Fruit fly (Drosophila melanogaster) whole organism, wandering third instar larva: ENCODE data around the gene CG13895.

Experiments used
- Abd-B ChIP-seq: fragments of >200 bp; optimal IDR thresholded peaks from 2 replicates; lab custom pipeline; 2017; ENCODE audit warnings: missing biosample characterization, missing genetic modification characterization
- CG9705 ChIP-seq: fragments of 200-800 bp; sonication (Bioruptor generic); optimal IDR thresholded peaks from 2 replicates; lab custom pipeline; 2018; ENCODE audit warnings: missing biosample characterization, mild to moderate bottlenecking, missing genetic modification characterization
- CrebA ChIP-seq: fragments of 200-800 bp; sonication (Bioruptor generic); optimal IDR thresholded peaks from 2 replicates; lab custom pipeline; 2016; ENCODE audit warnings: missing biosample characterization, mild to moderate bottlenecking, missing genetic modification characterization, borderline replicate concordance
- Dfd ChIP-seq: fragments of >200 bp; optimal IDR thresholded peaks from 2 replicates; lab custom pipeline; 2017; ENCODE audit warnings: missing biosample characterization, missing genetic modification characterization
- GATAd ChIP-seq: sonication (Bioruptor generic); optimal IDR thresholded peaks from 2 replicates; lab custom pipeline; 2016; ENCODE audit warnings: missing biosample characterization, missing genetic modification characterization
- HLH106 ChIP-seq: fragments of 200-800 bp; optimal IDR thresholded peaks from 3 replicates; lab custom pipeline; 2019; ENCODE audit warnings: missing biosample characterization, mild to moderate bottlenecking, missing genetic modification characterization, moderate library complexity
- Hnf4 ChIP-seq: fragments of 200-800 bp; sonication (Bioruptor generic); optimal IDR thresholded peaks from 2 replicates; lab custom pipeline; 2016; ENCODE audit warnings: missing biosample characterization, mild to moderate bottlenecking, missing genetic modification characterization
- Hr83 ChIP-seq: fragments of 200-300 bp; sonication (Bioruptor generic); optimal IDR thresholded peaks from 2 replicates; lab custom pipeline; 2016; ENCODE audit warnings: missing biosample characterization, mild to moderate bottlenecking, missing genetic modification characterization, moderate library complexity; ENCODE audit not compliant: poor library complexity, severe bottlenecking
- Jra ChIP-seq: sonication (Bioruptor generic); optimal IDR thresholded peaks from 2 replicates; lab custom pipeline; 2016; ENCODE audit warnings: missing biosample characterization, missing genetic modification characterization
- Mio ChIP-seq: sonication (Bioruptor generic); optimal IDR thresholded peaks from 2 replicates; lab custom pipeline; 2016; ENCODE audit warnings: missing biosample characterization, missing genetic modification characterization
- Myc ChIP-seq: fragments of >200 bp; optimal IDR thresholded peaks from 2 replicates; lab custom pipeline; 2017
- N ChIP-seq: fragments of >200 bp; optimal IDR thresholded peaks from 2 replicates; lab custom pipeline; 2018; ENCODE audit warnings: missing biosample characterization, missing external identifiers, missing genetic modification characterization
- OdsH ChIP-seq: fragments of 200-800 bp; sonication (Bioruptor generic); optimal IDR thresholded peaks from 2 replicates; lab custom pipeline; 2016; ENCODE audit warnings: missing biosample characterization, mild to moderate bottlenecking, missing genetic modification characterization
- Rel ChIP-seq, 2 experiments: fragments of 200-800 bp; sonication (Bioruptor generic) in 1 of 2; optimal IDR thresholded peaks; 2 replicates in 1 of 2; 3 replicates in 1 of 2; lab custom pipeline; 2016 to 2019; ENCODE audit warnings: mild to moderate bottlenecking in 2 of 2, missing biosample characterization in 2 of 2, missing genetic modification characterization in 2 of 2, moderate library complexity in 1 of 2
- Sp1 ChIP-seq: fragments of 200-800 bp; sonication (Bioruptor generic); optimal IDR thresholded peaks from 3 replicates; lab custom pipeline; 2019; ENCODE audit warnings: missing biosample characterization, mild to moderate bottlenecking, missing genetic modification characterization, moderate library complexity
- Vsx2 ChIP-seq: fragments of 200-300, 225-300 bp; sonication (Bioruptor generic); optimal IDR thresholded peaks from 2 replicates; lab custom pipeline; 2018; ENCODE audit warnings: missing biosample characterization, missing genetic modification characterization; ENCODE audit not compliant: partially characterized antibody
- br ChIP-seq: fragments of 200-800 bp; sonication (Bioruptor generic); optimal IDR thresholded peaks from 2 replicates; lab custom pipeline; 2016; ENCODE audit warnings: missing biosample characterization, missing genetic modification characterization
- brk ChIP-seq: fragments of 200-800 bp; sonication (Bioruptor generic); optimal IDR thresholded peaks from 2 replicates; lab custom pipeline; 2016; ENCODE audit warnings: missing biosample characterization, mild to moderate bottlenecking, missing genetic modification characterization
- dl ChIP-seq, 2 experiments: fragments of 175-275, 200-275 bp in 1 of 2; fragments of 200-275 bp in 1 of 2; sonication (Bioruptor generic); optimal IDR thresholded peaks; lab custom pipeline; 2018; ENCODE audit warnings: mild to moderate bottlenecking in 2 of 2, missing biosample characterization in 2 of 2, missing genetic modification characterization in 2 of 2, moderate library complexity in 2 of 2; ENCODE audit not compliant: partially characterized antibody in 2 of 2, insufficient read depth in 1 of 2
- dmrt93B ChIP-seq: fragments of 200-800 bp; sonication (Bioruptor generic); optimal IDR thresholded peaks from 2 replicates; lab custom pipeline; 2018; ENCODE audit warnings: missing biosample characterization, mild to moderate bottlenecking, missing genetic modification characterization
- dsf ChIP-seq: sonication (Bioruptor generic); optimal IDR thresholded peaks from 2 replicates; lab custom pipeline; 2016; ENCODE audit warnings: missing biosample characterization, missing genetic modification characterization, borderline replicate concordance
- ey ChIP-seq: fragments of 200-800 bp; sonication (Bioruptor generic); optimal IDR thresholded peaks from 2 replicates; lab custom pipeline; 2016; ENCODE audit warnings: missing biosample characterization, missing genetic modification characterization
- foxo ChIP-seq, 2 experiments: fragments of 200-800 bp; sonication (Bioruptor generic); optimal IDR thresholded peaks; 2 replicates in 1 of 2; 3 replicates in 1 of 2; lab custom pipeline; 2016 to 2017; ENCODE audit warnings: missing biosample characterization in 2 of 2, missing genetic modification characterization in 2 of 2
- fru ChIP-seq: fragments of 200-800 bp; sonication (Bioruptor generic); optimal IDR thresholded peaks from 3 replicates; lab custom pipeline; 2016; ENCODE audit warnings: missing biosample characterization, mild to moderate bottlenecking, missing genetic modification characterization
- h ChIP-seq: fragments of 200-800 bp; sonication (Bioruptor generic); optimal IDR thresholded peaks from 3 replicates; lab custom pipeline; 2016; ENCODE audit warnings: missing biosample characterization, mild to moderate bottlenecking, missing genetic modification characterization
- jim ChIP-seq: fragments of 175-275, 200-325 bp; sonication (Bioruptor generic); optimal IDR thresholded peaks from 2 replicates; lab custom pipeline; 2016; ENCODE audit warnings: missing biosample characterization, mild to moderate bottlenecking, missing genetic modification characterization
- lola ChIP-seq: fragments of >200 bp; optimal IDR thresholded peaks from 2 replicates; lab custom pipeline; 2017; ENCODE audit warnings: missing biosample characterization, missing genetic modification characterization
- psq ChIP-seq: fragments of 200-800 bp; sonication (Bioruptor generic); optimal IDR thresholded peaks from 3 replicates; lab custom pipeline; 2017; ENCODE audit warnings: missing biosample characterization, mild to moderate bottlenecking, missing genetic modification characterization, moderate library complexity
- rgr ChIP-seq: fragments of 200-800 bp; sonication (Bioruptor generic); optimal IDR thresholded peaks from 3 replicates; lab custom pipeline; 2016; ENCODE audit warnings: missing biosample characterization, mild to moderate bottlenecking, missing genetic modification characterization
- sage ChIP-seq: fragments of 200-800 bp; sonication (Bioruptor generic); optimal IDR thresholded peaks from 2 replicates; lab custom pipeline; 2016; ENCODE audit warnings: missing biosample characterization, mild to moderate bottlenecking, missing genetic modification characterization
- sv ChIP-seq: fragments of 200-800 bp; sonication (Bioruptor generic); optimal IDR thresholded peaks from 3 replicates; lab custom pipeline; 2016; ENCODE audit warnings: missing biosample characterization, missing genetic modification characterization
- tai ChIP-seq: sonication (Bioruptor generic); optimal IDR thresholded peaks from 2 replicates; lab custom pipeline; 2016; ENCODE audit warnings: missing biosample characterization, missing genetic modification characterization
- usp ChIP-seq: fragments of >200 bp; optimal IDR thresholded peaks from 2 replicates; lab custom pipeline; 2017; ENCODE audit warnings: missing biosample characterization, missing genetic modification characterization
- woc ChIP-seq: sonication (Bioruptor generic); optimal IDR thresholded peaks from 2 replicates; lab custom pipeline; 2016; ENCODE audit warnings: missing biosample characterization, mild to moderate bottlenecking, missing genetic modification characterization

CG13895 gene

dm6 chr3L:711839-712553 is 4.0 kb upstream of the CG13895 start, which contains the start of gene CG13896:
Gene CG13896, minus strand, starts transcription at chr3L:711850.
- TF ChIP-seq tai (GFP tag; lab: Kevin White, UChicago) (peak; percentile 94), HLH106 (tag; lab: Kevin White, UChicago) (peak; percentile 73), brk (GFP tag; lab: Kevin White, UChicago) (peak; percentile 68), foxo (GFP tag; optimal IDR thresholded peaks at IDR 0.05; lab: Kevin White, UChicago) (peak in 1 of 2 experiments; percentile 94), CrebA (no peak), Abd-B (GFP tag; lab: Kevin White, UChicago) (no peak), jim (GFP tag; lab: Kevin White, UChicago) (peak; percentile 86), CG9705 (GFP tag; lab: Kevin White, UChicago) (peak; percentile 44), ey (peak; percentile 85), Hr83 (GFP tag; lab: Kevin White, UChicago) (peak; percentile 98), rgr (peak; percentile 91), Mio (GFP tag; lab: Kevin White, UChicago) (peak; percentile 56), GATAd (GFP tag; lab: Kevin White, UChicago) (peak; percentile 72), Sp1 (GFP tag; lab: Kevin White, UChicago) (peak; percentile 32), psq (GFP tag; lab: Kevin White, UChicago) (peak; percentile 71), Dfd (GFP tag; lab: Kevin White, UChicago) (no peak), br (GFP tag; lab: Kevin White, UChicago) (peak; percentile 86), woc (GFP tag; lab: Kevin White, UChicago) (peak; percentile 64), dl (GFP tag; optimal IDR thresholded peaks at IDR 0.05; lab: Kevin White, UChicago; ENCODE audit: insufficient read depth in 1 of 2, partially characterized antibody in 2 of 2) (no peak), Jra (GFP tag; lab: Kevin White, UChicago) (peak; percentile 88), Rel (GFP tag; optimal IDR thresholded peaks at IDR 0.05; lab: Kevin White, UChicago) (no peak), Rel (tag; optimal IDR thresholded peaks at IDR 0.05; lab: Kevin White, UChicago) (peak; percentile 19), Myc (lab: Kevin White, UChicago) (peak; percentile 93), fru (GFP tag; lab: Kevin White, UChicago) (peak; percentile 87), dmrt93B (GFP tag; lab: Kevin White, UChicago) (peak; percentile 69), OdsH (GFP tag; lab: Kevin White, UChicago) (peak; percentile 86), Hnf4 (GFP tag; lab: Kevin White, UChicago) (peak; percentile 93), lola (no peak), sv (GFP tag; lab: Kevin White, UChicago) (peak; percentile 87), Vsx2 (GFP tag; lab: Kevin White, UChicago) (no peak), h (GFP tag; lab: Kevin White, UChicago) (peak; percentile 89), N (no peak), dsf (GFP tag; lab: Kevin White, UChicago) (peak; percentile 41)

dm6 chr3L:710345-710822 is 2.4 kb upstream of the CG13895 start, which contains the start of gene CkIIalpha-i3:
Gene CkIIalpha-i3, minus strand, starts transcription at chr3L:710607.
- TF ChIP-seq Myc (lab: Kevin White, UChicago) (peak; percentile 11), tai (GFP tag; lab: Kevin White, UChicago) (peak; percentile 50), woc (GFP tag; lab: Kevin White, UChicago) (no peak)

- TF ChIP-seq OdsH (GFP tag; lab: Kevin White, UChicago) = no peak
- TF ChIP-seq usp (GFP tag; lab: Kevin White, UChicago) = no peak
- TF ChIP-seq Vsx2 (GFP tag; lab: Kevin White, UChicago) = no peak
- TF ChIP-seq brk (GFP tag; lab: Kevin White, UChicago) = no peak
- TF ChIP-seq dsf (GFP tag; lab: Kevin White, UChicago) = no peak
- TF ChIP-seq Sp1 (GFP tag; lab: Kevin White, UChicago) = no peak
- TF ChIP-seq tai (GFP tag; lab: Kevin White, UChicago) = no peak
- no peak for TF ChIP-seq h (GFP tag; lab: Kevin White, UChicago)
- TF ChIP-seq rgr = no peak
- TF ChIP-seq ey = no peak
- TF ChIP-seq Dfd (GFP tag; lab: Kevin White, UChicago) = no peak
- TF ChIP-seq GATAd (GFP tag; lab: Kevin White, UChicago) = no peak
- no peak for TF ChIP-seq lola
- no peak for TF ChIP-seq sage (GFP tag; lab: Kevin White, UChicago)
- TF ChIP-seq N = no peak
- TF ChIP-seq dl (GFP tag; optimal IDR thresholded peaks at IDR 0.05; lab: Kevin White, UChicago; ENCODE audit: insufficient read depth in 1 of 2, partially characterized antibody in 2 of 2) = no peak
- TF ChIP-seq Mio (GFP tag; lab: Kevin White, UChicago) = no peak
Observed at dm6 chr3L:709882-710281, 1.9 kb upstream of the CG13895 start.
